Fruit fly (Drosophila melanogaster) whole organism, adult: ENCODE results near the gene Lrch.

Source experiments
- CG14711 ChIP-seq: fragments of 200-800 bp; sonication (Bioruptor generic); optimal IDR thresholded peaks from 2 replicates; lab custom pipeline; 2018; ENCODE audit warnings: missing biosample characterization, mild to moderate bottlenecking, missing genetic modification characterization, moderate library complexity
- CG33017 ChIP-seq: fragments of 200-800 bp; sonication (Bioruptor generic); optimal IDR thresholded peaks from 2 replicates; lab custom pipeline; 2018; ENCODE audit warnings: missing biosample characterization, mild to moderate bottlenecking, missing genetic modification characterization, moderate library complexity
- Mnt ChIP-seq: fragments of 200-800 bp; sonication (Bioruptor generic); optimal IDR thresholded peaks from 2 replicates; lab custom pipeline; 2016; ENCODE audit warnings: missing biosample characterization, mild to moderate bottlenecking, missing genetic modification characterization
- bab1 ChIP-seq: fragments of 200-800 bp; sonication (Bioruptor generic); optimal IDR thresholded peaks from 3 replicates; lab custom pipeline; 2019; ENCODE audit warnings: missing biosample characterization, mild to moderate bottlenecking, missing genetic modification characterization, moderate library complexity
- cic ChIP-seq: fragments of 200-800 bp; sonication (Bioruptor generic); optimal IDR thresholded peaks from 2 replicates; lab custom pipeline; 2017; ENCODE audit warnings: missing biosample characterization, mild to moderate bottlenecking, missing genetic modification characterization, moderate library complexity
- kay ChIP-seq: fragments of 200-800 bp; sonication (Bioruptor generic); peaks from one replicate; lab custom pipeline; 2016; ENCODE audit warnings: missing biosample characterization, missing genetic modification characterization, borderline replicate concordance
- ovo ChIP-seq: fragments of 200-800 bp; sonication (Bioruptor generic); optimal IDR thresholded peaks from 2 replicates; lab custom pipeline; 2016; ENCODE audit warnings: missing biosample characterization, missing genetic modification characterization
- pad ChIP-seq: fragments of 200-800 bp; sonication (Bioruptor generic); optimal IDR thresholded peaks from 3 replicates; lab custom pipeline; 2017; ENCODE audit warnings: missing biosample characterization, missing genetic modification characterization, mild to moderate bottlenecking, moderate library complexity, missing genetic modification reagents

DNA sequence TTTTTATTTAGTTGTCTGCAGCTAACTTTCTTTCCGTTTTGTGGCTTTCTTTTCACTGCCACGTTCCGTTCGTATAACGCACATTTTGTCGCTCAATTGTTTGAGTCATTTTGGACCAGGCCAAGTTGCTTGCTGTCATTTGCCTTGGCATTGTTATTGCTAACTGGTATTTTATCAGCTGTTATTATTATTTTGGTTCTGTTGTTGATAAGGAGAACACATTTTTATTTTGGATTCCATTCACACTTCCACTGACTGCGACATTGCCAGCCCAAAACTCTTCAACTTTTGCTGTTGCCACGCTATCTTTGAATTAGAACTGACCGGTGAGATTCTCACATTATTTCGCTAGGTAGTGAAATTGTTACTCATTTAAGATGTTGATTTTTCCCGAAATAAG is 6.9 kb upstream of the Lrch start:
- TF ChIP-seq bab1 (no peak), cic (GFP tag; lab: Kevin White, UChicago) (no peak), CG14711 (tag; lab: Kevin White, UChicago) (no peak), CG33017 (tag; lab: Kevin White, UChicago) (no peak), ovo (GFP tag; lab: Kevin White, UChicago) (no peak), pad (GFP tag; lab: Kevin White, UChicago) (no peak), Mnt (GFP tag; lab: Kevin White, UChicago) (no peak), kay (GFP tag; lab: Kevin White, UChicago) (no peak)
